Worm (Caenorhabditis elegans): Measurements from ENCODE around the gene Y67D8B.3.
"Not testable (repeated sequence)": the region's sequence is repeated elsewhere in the genome, so short reads cannot be mapped to it uniquely, and the experiment has no call there.

Gene Y67D8B.3

ce11 chrIV:3172510-3172909 lies 29.5 kb downstream of the Y67D8B.3 start, which contains the start of gene Y67D8B.1:
TSS of gene Y67D8B.1 (minus strand) at chrIV:3172610.
- TF ChIP-seq unc-62 (GFP tag; optimal IDR thresholded peaks at IDR 0.05); ztf-11 (tag; optimal IDR thresholded peaks at IDR 0.05); mdl-1 (tag; optimal IDR thresholded peaks at IDR 0.05): not testable (repeated sequence)

ce11 chrIV:3168656-3169216 lies 33.3 kb downstream of the Y67D8B.3 start:
- TF ChIP-seq lsy-12 (tag; optimal IDR thresholded peaks at IDR 0.05): peak; percentile 3
- TF ChIP-seq nfya-1 (tag; optimal IDR thresholded peaks at IDR 0.05; ENCODE audit: insufficient read depth): peak; percentile 29
- no peak for TF ChIP-seq sea-2 (GFP tag; optimal IDR thresholded peaks at IDR 0.05)

- no peak for TF ChIP-seq nhr-23 (tag; optimal IDR thresholded peaks at IDR 0.05)
- no peak for TF ChIP-seq snpc-4 (tag; optimal IDR thresholded peaks at IDR 0.05)
- peak; percentile 63 for TF ChIP-seq pha-4 (tag; optimal IDR thresholded peaks at IDR 0.05)
- TF ChIP-seq fos-1 (tag; optimal IDR thresholded peaks at IDR 0.05): no peak
- TF ChIP-seq daf-12 (tag; optimal IDR thresholded peaks at IDR 0.05): no peak
- peak; percentile 91 for TF ChIP-seq elt-2 (tag; optimal IDR thresholded peaks at IDR 0.05)
- TF ChIP-seq hmg-11 (tag; optimal IDR thresholded peaks at IDR 0.05): no peak
- TF ChIP-seq egl-27 (tag; optimal IDR thresholded peaks at IDR 0.05): no peak
- no peak for TF ChIP-seq nfya-1 (tag; optimal IDR thresholded peaks at IDR 0.05; ENCODE audit: insufficient read depth)
- no peak for TF ChIP-seq nhr-12 (tag; optimal IDR thresholded peaks at IDR 0.05)
- TF ChIP-seq nhr-43 (tag; optimal IDR thresholded peaks at IDR 0.05; ENCODE audit: poor library complexity, severe bottlenecking): no peak
- no peak for TF ChIP-seq lsy-12 (tag; optimal IDR thresholded peaks at IDR 0.05)
- TF ChIP-seq jun-1 (tag; optimal IDR thresholded peaks at IDR 0.05): peak; percentile 29
- TF ChIP-seq nhr-28 (tag; optimal IDR thresholded peaks at IDR 0.05): no peak
- TF ChIP-seq nhr-67 (tag; optimal IDR thresholded peaks at IDR 0.05): no peak
- TF ChIP-seq pqm-1 (tag; optimal IDR thresholded peaks at IDR 0.05): peak; percentile 83
- no peak for TF ChIP-seq eor-1 (tag; optimal IDR thresholded peaks at IDR 0.05)
Observed at ce11 chrIV:3166896-3167295, 35.1 kb downstream of the Y67D8B.3 start.

ce11 chrIV:3165365-3165764 lies 36.6 kb downstream of the Y67D8B.3 start:
- TF ChIP-seq jun-1 (tag; optimal IDR thresholded peaks at IDR 0.05): no peak
- TF ChIP-seq elt-1 (tag; optimal IDR thresholded peaks at IDR 0.05): peak; percentile 94

ce11 chrIV:3163562-3163961 lies 38.4 kb downstream of the Y67D8B.3 start:
- TF ChIP-seq nhr-77 (tag; optimal IDR thresholded peaks at IDR 0.05) (no peak), daf-12 (tag; optimal IDR thresholded peaks at IDR 0.05) (no peak), nhr-23 (tag; optimal IDR thresholded peaks at IDR 0.05) (no peak), nhr-43 (tag; optimal IDR thresholded peaks at IDR 0.05; ENCODE audit: poor library complexity, severe bottlenecking) (no peak), elt-1 (tag; optimal IDR thresholded peaks at IDR 0.05) (no peak), nhr-25 (tag; optimal IDR thresholded peaks at IDR 0.05) (no peak), nfya-1 (tag; optimal IDR thresholded peaks at IDR 0.05; ENCODE audit: insufficient read depth) (peak; percentile 40), ztf-4 (tag; optimal IDR thresholded peaks at IDR 0.05) (no peak), hmg-11 (tag; optimal IDR thresholded peaks at IDR 0.05) (peak; percentile 60), fkh-10 (GFP tag; optimal IDR thresholded peaks at IDR 0.05) (no peak), pqm-1 (tag; optimal IDR thresholded peaks at IDR 0.05) (no peak), ceh-82 (tag; optimal IDR thresholded peaks at IDR 0.05) (no peak), nhr-67 (tag; optimal IDR thresholded peaks at IDR 0.05) (no peak), lin-39 (tag; optimal IDR thresholded peaks at IDR 0.05) (peak; percentile 62), elt-2 (tag; optimal IDR thresholded peaks at IDR 0.05) (no peak), skn-1 (tag; optimal IDR thresholded peaks at IDR 0.05) (no peak), nhr-11 (tag; optimal IDR thresholded peaks at IDR 0.05) (no peak), nhr-237 (tag; optimal IDR thresholded peaks at IDR 0.05) (no peak), ama-1 (optimal IDR thresholded peaks at IDR 0.05) (no peak), egl-5 (tag; optimal IDR thresholded peaks at IDR 0.05) (no peak), snpc-4 (tag; optimal IDR thresholded peaks at IDR 0.05) (no peak)

ce11 chrIV:3160785-3161184 lies 41.2 kb downstream of the Y67D8B.3 start:
- peak; percentile 95 for TF ChIP-seq nfya-1 (tag; optimal IDR thresholded peaks at IDR 0.05; ENCODE audit: insufficient read depth)
- peak; percentile 79 for TF ChIP-seq nhr-11 (tag; optimal IDR thresholded peaks at IDR 0.05)
- TF ChIP-seq nhr-28 (tag; optimal IDR thresholded peaks at IDR 0.05): no peak
- peak; percentile 69 for TF ChIP-seq egl-27 (tag; optimal IDR thresholded peaks at IDR 0.05)
- TF ChIP-seq ceh-16 (tag; optimal IDR thresholded peaks at IDR 0.05): no peak
- no peak for TF ChIP-seq ZK546.5 (tag; optimal IDR thresholded peaks at IDR 0.05)
- peak; percentile 94 for TF ChIP-seq egl-5 (tag; optimal IDR thresholded peaks at IDR 0.05)
- TF ChIP-seq snpc-4 (tag; optimal IDR thresholded peaks at IDR 0.05): peak; percentile 51
- TF ChIP-seq pqm-1 (tag; optimal IDR thresholded peaks at IDR 0.05): peak; percentile 82
- no peak for TF ChIP-seq ztf-4 (tag; optimal IDR thresholded peaks at IDR 0.05)
- peak; percentile 58 for TF ChIP-seq elt-1 (tag; optimal IDR thresholded peaks at IDR 0.05)
- TF ChIP-seq nhr-76 (tag; optimal IDR thresholded peaks at IDR 0.05): no peak
- TF ChIP-seq fkh-2 (tag; optimal IDR thresholded peaks at IDR 0.05): peak; percentile 81
- peak; percentile 92 for TF ChIP-seq pha-4 (tag; optimal IDR thresholded peaks at IDR 0.05)
- TF ChIP-seq ceh-9 (tag; optimal IDR thresholded peaks at IDR 0.05): no peak
- peak; percentile 98 for TF ChIP-seq ceh-28 (tag; optimal IDR thresholded peaks at IDR 0.05)
- TF ChIP-seq eor-1 (tag; optimal IDR thresholded peaks at IDR 0.05): no peak
- peak; percentile 51 for TF ChIP-seq ama-1 (optimal IDR thresholded peaks at IDR 0.05)
- peak; percentile 44 for TF ChIP-seq lsy-12 (tag; optimal IDR thresholded peaks at IDR 0.05)
- peak; percentile 5 for TF ChIP-seq nhr-77 (tag; optimal IDR thresholded peaks at IDR 0.05)
- no peak for TF ChIP-seq elt-3 (tag; optimal IDR thresholded peaks at IDR 0.05)
- no peak for TF ChIP-seq nhr-237 (tag; optimal IDR thresholded peaks at IDR 0.05)
- TF ChIP-seq skn-1 (tag; optimal IDR thresholded peaks at IDR 0.05): peak; percentile 80
